Fruit fly (Drosophila melanogaster): ENCODE data around the gene Vha13.

Vha13 gene

DNA sequence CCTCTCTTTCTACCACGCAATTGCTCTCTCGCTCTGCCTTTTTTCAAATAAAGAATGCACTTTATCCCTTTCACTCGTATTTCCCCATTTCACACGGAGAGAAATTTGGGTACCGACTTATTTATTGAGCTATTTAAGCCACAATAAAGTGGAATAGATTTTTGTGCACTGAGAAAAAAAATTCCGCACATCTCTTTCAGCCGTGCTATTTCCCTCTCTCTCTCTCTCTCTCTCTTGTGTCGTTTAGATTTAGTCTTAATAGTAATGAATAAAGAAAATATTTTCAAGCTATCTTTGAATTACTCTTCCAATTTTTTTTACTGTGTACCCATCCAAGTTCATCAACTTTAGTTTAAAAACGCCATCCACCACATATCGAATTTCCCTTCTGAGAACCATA, 20.6 kb downstream of the Vha13 start (continued):
- TF ChIP-seq B-H2 (GFP tag; optimal IDR thresholded peaks at IDR 0.05) (no peak), phol (tag; optimal IDR thresholded peaks at IDR 0.05) (peak; percentile 62), ash1 (GFP tag; optimal IDR thresholded peaks at IDR 0.05) (no peak), fd64A (GFP tag; optimal IDR thresholded peaks at IDR 0.05) (no peak), Pdp1 (GFP tag; optimal IDR thresholded peaks at IDR 0.05) (peak; percentile 58 to 66), Nf-YA (GFP tag; IDR thresholded peaks at IDR 0.05) (0 out of 2 replicates have a peak, but pooled peaks have one; percentile 36), CG11093 (GFP tag; IDR thresholded peaks at IDR 0.05) (0 out of 3 replicates have a peak, but pooled peaks have one; percentile 38), Atf3 (GFP tag; optimal IDR thresholded peaks at IDR 0.05) (peak; percentile 44), hb (GFP tag; IDR thresholded peaks at IDR 0.05; ENCODE audit: partially characterized antibody) (no peak), maf-S (GFP tag; optimal IDR thresholded peaks at IDR 0.05) (peak; percentile 62), trem (tag; optimal IDR thresholded peaks at IDR 0.05) (peak; percentile 11), zf30C (GFP tag; optimal IDR thresholded peaks at IDR 0.05) (no peak), CG10654 (GFP tag; optimal IDR thresholded peaks at IDR 0.05) (peak; percentile 23), CG12659 (GFP tag; optimal IDR thresholded peaks at IDR 0.05) (peak; percentile 33), BEAF-32 (GFP tag; optimal IDR thresholded peaks at IDR 0.05) (no peak), twi (tag; optimal IDR thresholded peaks at IDR 0.05) (no peak), E2f1 (GFP tag; IDR thresholded peaks at IDR 0.05) (peak; percentile 53), stc (GFP tag; IDR thresholded peaks at IDR 0.05) (0 out of 2 replicates have a peak, but pooled peaks have one; percentile 39), NK7.1 (GFP tag; optimal IDR thresholded peaks at IDR 0.05) (peak; percentile 50), Ssrp (tag; optimal IDR thresholded peaks at IDR 0.05) (peak; percentile 38), CG9797 (GFP tag; optimal IDR thresholded peaks at IDR 0.05) (no peak), HLHmδ (GFP tag; optimal IDR thresholded peaks at IDR 0.05) (no peak), vfl (GFP tag; optimal IDR thresholded peaks at IDR 0.05) (no peak), Lhr (GFP tag; optimal IDR thresholded peaks at IDR 0.05) (peak; percentile 10), Sry-δ (GFP tag; optimal IDR thresholded peaks at IDR 0.05) (peak; percentile 5), H2.0 (GFP tag; IDR thresholded peaks at IDR 0.05) (no peak), nmo (GFP tag; optimal IDR thresholded peaks at IDR 0.05) (peak; percentile 75), vvl (GFP tag; IDR thresholded peaks at IDR 0.05) (peak; percentile 73; the same call in 1 of the 2 replicates), Camta (GFP tag; optimal IDR thresholded peaks at IDR 0.05) (peak; percentile 37), ssp (GFP tag; IDR thresholded peaks at IDR 0.05) (no peak), org-1 (GFP tag; optimal IDR thresholded peaks at IDR 0.05) (peak; percentile 40), Dek (tag; optimal IDR thresholded peaks at IDR 0.05) (peak; percentile 33), CG9876 (GFP tag; optimal IDR thresholded peaks at IDR 0.05) (peak; percentile 15), cg (GFP tag; optimal IDR thresholded peaks at IDR 0.05) (no peak), Elba2 (GFP tag; optimal IDR thresholded peaks at IDR 0.05) (no peak), row (GFP tag; IDR thresholded peaks at IDR 0.05) (peak; percentile 68), sqz (GFP tag; optimal IDR thresholded peaks at IDR 0.05) (no peak), CG6813 (GFP tag; optimal IDR thresholded peaks at IDR 0.05) (peak; percentile 26), gem (tag; optimal IDR thresholded peaks at IDR 0.05) (peak; percentile 75), hkb (optimal IDR thresholded peaks at IDR 0.05) (no peak), hkb (GFP tag; IDR thresholded peaks at IDR 0.05) (peak; percentile 80), ind (GFP tag; optimal IDR thresholded peaks at IDR 0.05) (peak; percentile 69), al (GFP tag; IDR thresholded peaks at IDR 0.05) (peak; percentile 61), tx (GFP tag; optimal IDR thresholded peaks at IDR 0.05) (peak; percentile 40), CG12942 (GFP tag; optimal IDR thresholded peaks at IDR 0.05) (peak; percentile 44), pros (GFP tag; optimal IDR thresholded peaks at IDR 0.05) (no peak), Trl (optimal IDR thresholded peaks at IDR 0.05) (peak in 1 of 2 experiments; percentile 14), Trl (GFP tag; optimal IDR thresholded peaks at IDR 0.05) (peak; percentile 23), croc (GFP tag; conservative IDR thresholded peaks at IDR 0.05) (peak; percentile 45; the same call in 2 of the 3 replicates), schlank (tag; optimal IDR thresholded peaks at IDR 0.05) (no peak), CG10979 (tag; optimal IDR thresholded peaks at IDR 0.05) (peak; percentile 56)
